Fruit fly (Drosophila melanogaster) whole organism, pupa: ENCODE results near the gene CG15579.
"Not testable (repeated sequence)": the region's sequence is repeated elsewhere in the genome, so short reads cannot be mapped to it uniquely, and the experiment has no call there.

Source experiments
- CG10348 ChIP-seq: fragments of 200-800 bp; sonication (Bioruptor generic); IDR thresholded peaks from 2 replicates; pipeline ENCODE4 v1.3.6; 2022; ENCODE audit warnings: missing biosample characterization, missing genetic modification characterization
- CG12605 ChIP-seq: fragments of 200-800 bp; sonication (Bioruptor generic); IDR thresholded peaks from 2 replicates; pipeline ENCODE4 v1.3.6; 2022; ENCODE audit warnings: missing biosample characterization, missing genetic modification characterization
- CG15710 ChIP-seq: fragments of 200-800 bp; sonication (Bioruptor generic); optimal IDR thresholded peaks from 2 replicates; lab custom pipeline; 2018; ENCODE audit warnings: missing biosample characterization, mild to moderate bottlenecking, missing genetic modification characterization, moderate library complexity
- CG17806 ChIP-seq: fragments of 200-800 bp; sonication (Bioruptor generic); optimal IDR thresholded peaks from 2 replicates; lab custom pipeline; 2018; ENCODE audit warnings: missing biosample characterization, mild to moderate bottlenecking, missing genetic modification characterization, moderate library complexity
- CG34367 ChIP-seq: fragments of 200-800 bp; sonication (Bioruptor generic); optimal IDR thresholded peaks from 2 replicates; lab custom pipeline; 2018; ENCODE audit warnings: missing biosample characterization, mild to moderate bottlenecking, missing genetic modification characterization
- CG8159 ChIP-seq: fragments of 200-800 bp; sonication (Bioruptor generic); optimal IDR thresholded peaks from 3 replicates; lab custom pipeline; 2018; ENCODE audit warnings: missing biosample characterization, mild to moderate bottlenecking, missing genetic modification characterization, moderate library complexity
- CG8301 ChIP-seq: fragments of 200-800 bp; sonication (Bioruptor generic); optimal IDR thresholded peaks from 2 replicates; lab custom pipeline; 2018; ENCODE audit warnings: missing biosample characterization, mild to moderate bottlenecking, missing genetic modification characterization
- D1 ChIP-seq: fragments of 200-800 bp; sonication (Bioruptor generic); optimal IDR thresholded peaks from 2 replicates; lab custom pipeline; 2018; ENCODE audit warnings: missing biosample characterization, mild to moderate bottlenecking, missing genetic modification characterization, moderate library complexity
- EcR ChIP-seq: fragments of 200-800 bp; sonication (Bioruptor generic); optimal IDR thresholded peaks from 3 replicates; lab custom pipeline; 2019; ENCODE audit warnings: missing biosample characterization, missing genetic modification characterization, mild to moderate bottlenecking, moderate library complexity, missing genetic modification reagents
- Pif1B ChIP-seq: fragments of 200-800 bp; sonication (Bioruptor generic); optimal IDR thresholded peaks from 3 replicates; lab custom pipeline; 2016; ENCODE audit warnings: missing biosample characterization, missing genetic modification characterization
- Snoo ChIP-seq: fragments of 200-800 bp; sonication (Bioruptor generic); optimal IDR thresholded peaks from 3 replicates; lab custom pipeline; 2017; ENCODE audit warnings: missing biosample characterization, mild to moderate bottlenecking, missing genetic modification characterization, inconsistent platforms
- fd96Ca ChIP-seq: fragments of 200-800 bp; sonication (Bioruptor generic); IDR thresholded peaks from 3 replicates; pipeline ENCODE4 v1.3.6; 2022; ENCODE audit warnings: missing biosample characterization, missing genetic modification characterization
- gl ChIP-seq: fragments of 200-800 bp; sonication (Bioruptor generic); optimal IDR thresholded peaks from 2 replicates; lab custom pipeline; 2018; ENCODE audit warnings: missing biosample characterization, mild to moderate bottlenecking, missing genetic modification characterization

- not testable (repeated sequence) for TF ChIP-seq CG15710 (tag; lab: Kevin White, UChicago); EcR (GFP tag; lab: Kevin White, UChicago); CG8301; CG8159 (tag; lab: Kevin White, UChicago); CG17806 (tag; lab: Kevin White, UChicago); CG34367 (tag; lab: Kevin White, UChicago); Snoo (tag; lab: Kevin White, UChicago); CG10348; CG12605; fd96Ca (GFP tag; lab: Robert Waterston, UW); gl (tag; lab: Kevin White, UChicago); Pif1B; D1
These were observed 7.6 kb upstream of the CG15579 start, which contains the start of gene NO66 for dm6 chrX:4319240-4319639.
